Worm (Caenorhabditis elegans) whole organism, young adult: ENCODE data around the gene T23B12.6.
"Not testable (repeated sequence)": the region's sequence is repeated elsewhere in the genome, so short reads cannot be mapped to it uniquely, and the experiment has no call there.

Experiments
- B0261.1 ChIP-seq: sonication (generic microtip); optimal IDR thresholded peaks from 2 replicates; lab custom pipeline; 2016; ENCODE audit warnings: mild to moderate bottlenecking, missing genetic modification characterization, moderate library complexity, missing compliant biosample characterization
- F37B4.10 ChIP-seq: fragments of 200-800 bp; sonication (Bioruptor generic); IDR thresholded peaks from 2 replicates; pipeline ENCODE4 v1.3.6; 2022; ENCODE audit warnings: missing genetic modification characterization, missing compliant biosample characterization
- F39B2.1 ChIP-seq: fragments of 200-800 bp; sonication (Bioruptor generic); IDR thresholded peaks from 2 replicates; pipeline ENCODE4 v1.3.6; 2022; ENCODE audit warnings: missing genetic modification reagents, missing genetic modification characterization, missing compliant biosample characterization
- K12H6.12 ChIP-seq: fragments of 200-800 bp; sonication (Bioruptor generic); optimal IDR thresholded peaks from 2 replicates; lab custom pipeline; 2018; ENCODE audit warnings: mild to moderate bottlenecking, missing genetic modification characterization, missing compliant biosample characterization
- Y56A3A.18 ChIP-seq: fragments of 200-800 bp; sonication (Bioruptor generic); IDR thresholded peaks from 2 replicates; pipeline ENCODE4 v1.3.6; 2022; ENCODE audit warnings: missing genetic modification reagents, missing genetic modification characterization, missing compliant biosample characterization
- Y95B8A.8 ChIP-seq: fragments of 200-800 bp; sonication (Bioruptor generic); IDR thresholded peaks from 2 replicates; pipeline ENCODE4 v1.3.6; 2022; ENCODE audit warnings: missing genetic modification reagents, missing genetic modification characterization, missing compliant biosample characterization
- aptf-3 ChIP-seq: fragments of 200-800 bp; sonication (Bioruptor generic); IDR thresholded peaks from 2 replicates; pipeline ENCODE4 v1.3.6; 2022; ENCODE audit warnings: missing genetic modification characterization, missing compliant biosample characterization
- dox-1 ChIP-seq: fragments of 200-800 bp; sonication (Bioruptor generic); IDR thresholded peaks from 2 replicates; pipeline ENCODE4 v1.3.6; 2022; ENCODE audit warnings: missing genetic modification reagents, missing genetic modification characterization, missing compliant biosample characterization
- efl-1 ChIP-seq: fragments of 150-350 bp; optimal IDR thresholded peaks from 2 replicates; lab custom pipeline; 2014; ENCODE audit warnings: missing biosample characterization, missing genetic modification reagents, missing genetic modification characterization
- egl-44 ChIP-seq: fragments of 200-800 bp; sonication (Bioruptor generic); IDR thresholded peaks from 2 replicates; pipeline ENCODE4 v1.3.6; 2022; ENCODE audit warnings: missing genetic modification reagents, missing genetic modification characterization, missing compliant biosample characterization
- hmg-1.2 ChIP-seq: fragments of 200-800 bp; sonication (Bioruptor generic); IDR thresholded peaks from 2 replicates; pipeline ENCODE4 v1.3.6; 2022; ENCODE audit warnings: missing genetic modification reagents, missing genetic modification characterization, missing compliant biosample characterization
- hsf-1 ChIP-seq: fragments of 200-800 bp; sonication (Bioruptor generic); IDR thresholded peaks from 2 replicates; pipeline ENCODE4 v1.3.6; 2022; ENCODE audit warnings: missing genetic modification reagents, missing genetic modification characterization, missing compliant biosample characterization
- lag-1 ChIP-seq: fragments of 200-800 bp; sonication (Bioruptor generic); IDR thresholded peaks from 2 replicates; pipeline ENCODE4 v1.3.6; 2022; ENCODE audit warnings: missing genetic modification reagents, missing genetic modification characterization, missing compliant biosample characterization
- lin-26 ChIP-seq: fragments of 200-800 bp; sonication (Bioruptor generic); IDR thresholded peaks from 2 replicates; pipeline ENCODE4 v1.3.6; 2022; ENCODE audit warnings: missing genetic modification reagents, missing genetic modification characterization, missing compliant biosample characterization
- lin-54 ChIP-seq: fragments of 200-800 bp; sonication (Bioruptor generic); optimal IDR thresholded peaks from 2 replicates; lab custom pipeline; 2018; ENCODE audit warnings: mild to moderate bottlenecking, missing genetic modification characterization, missing compliant biosample characterization
- madf-6 ChIP-seq: fragments of 200-800 bp; sonication (Bioruptor generic); IDR thresholded peaks from 2 replicates; pipeline ENCODE4 v1.3.6; 2022; ENCODE audit warnings: missing genetic modification reagents, missing genetic modification characterization, missing compliant biosample characterization
- nfya-1 ChIP-seq: sonication (generic microtip); optimal IDR thresholded peaks from 2 replicates; lab custom pipeline; 2017; ENCODE audit warnings: antibody characterized with exemption, missing compliant biosample characterization, missing genetic modification characterization, borderline replicate concordance; ENCODE audit not compliant: insufficient read depth
- nfyb-1 ChIP-seq: fragments of 200-800 bp; sonication (Bioruptor generic); IDR thresholded peaks from 2 replicates; pipeline ENCODE4 v1.3.6; 2022; ENCODE audit warnings: missing genetic modification reagents, missing genetic modification characterization, missing compliant biosample characterization
- nhr-80 ChIP-seq: sonication (generic microtip); optimal IDR thresholded peaks from 2 replicates; lab custom pipeline; 2016; ENCODE audit warnings: missing genetic modification characterization, missing compliant biosample characterization
- pbrm-1 ChIP-seq: fragments of 200-800 bp; sonication (Bioruptor generic); IDR thresholded peaks from 2 replicates; pipeline ENCODE4 v1.3.6; 2022; ENCODE audit warnings: missing genetic modification reagents, missing genetic modification characterization, missing compliant biosample characterization
- rec-8 ChIP-seq, 2 experiments: sonication (generic microtip); optimal IDR thresholded peaks; 2 replicates each; lab custom pipeline; 2016; ENCODE audit warnings: mild to moderate bottlenecking in 2 of 2, missing genetic modification characterization in 2 of 2, missing genetic modification reagents in 2 of 2, missing genotype in 2 of 2, missing biosample characterization in 1 of 2, missing compliant biosample characterization in 1 of 2, moderate library complexity in 1 of 2
- rpc-1 ChIP-seq, 2 experiments: fragments of 150-350 bp in 1 of 2; sonication (generic microtip) in 1 of 2; optimal IDR thresholded peaks; 2 replicates each; lab custom pipeline; 2014 to 2018; ENCODE audit warnings: missing biosample characterization in 1 of 2, missing genetic modification characterization in 1 of 2, missing genetic modification reagents in 1 of 2, missing genotype in 1 of 2
- snpc-4 ChIP-seq, 5 experiments: fragments of 150-350 bp in 1 of 5; sonication (generic microtip) in 4 of 5; optimal IDR thresholded peaks; 2 replicates each; lab custom pipeline; 2014 to 2018; ENCODE audit warnings: missing genetic modification characterization in 5 of 5, missing biosample characterization in 3 of 5, antibody characterized with exemption in 2 of 5, mild to moderate bottlenecking in 2 of 5, missing compliant biosample characterization in 2 of 5, missing genotype in 2 of 5, moderate library complexity in 2 of 5, missing genetic modification reagents in 1 of 5
- sptf-2 ChIP-seq: fragments of 200-800 bp; sonication (Bioruptor generic); optimal IDR thresholded peaks from 2 replicates; lab custom pipeline; 2018; ENCODE audit warnings: mild to moderate bottlenecking, missing genetic modification characterization, missing compliant biosample characterization
- tbp1 ChIP-seq: fragments of 200-800 bp; sonication (Bioruptor generic); optimal IDR thresholded peaks from 2 replicates; lab custom pipeline; 2018; ENCODE audit warnings: mild to moderate bottlenecking, missing genetic modification characterization, missing compliant biosample characterization
- unc-62 ChIP-seq: fragments of 150-350 bp; optimal IDR thresholded peaks from 2 replicates; lab custom pipeline; 2014; ENCODE audit warnings: missing biosample characterization, missing genetic modification reagents, missing genetic modification characterization
- zfh-2 ChIP-seq: fragments of 200-800 bp; sonication (Bioruptor generic); conservative IDR thresholded peaks from 2 replicates; pipeline ENCODE4 v1.3.6; 2022; ENCODE audit warnings: missing genetic modification reagents, missing genetic modification characterization, missing compliant biosample characterization

Gene T23B12.6

ce11 chrV:8444357-8444856 is 15.8 kb downstream of the T23B12.6 start, which contains the start of gene lmd-3:
Gene lmd-3, minus strand, starts transcription at chrV:8444806.
- TF ChIP-seq lag-1 (GFP tag; lab: Robert Waterston, UW) (0 out of 2 replicates have a peak, but pooled peaks have one; percentile 24), F39B2.1 (GFP tag; lab: Robert Waterston, UW) (no peak)
- TF ChIP-seq, all 124 proteins: peak for 1

ce11 chrV:8437358-8437757 is 22.9 kb downstream of the T23B12.6 start:
- no peak for TF ChIP-seq lin-54 (GFP tag; lab: Kevin White, UChicago)
- no peak for TF ChIP-seq sptf-2 (GFP tag; lab: Kevin White, UChicago)
- TF ChIP-seq F37B4.10, result no peak
- TF ChIP-seq unc-62 (GFP tag; lab: Kevin White, UChicago), result no peak
- TF ChIP-seq aptf-3 (GFP tag; lab: Robert Waterston, UW), result no peak
- TF ChIP-seq nfya-1 (tag; lab: Kevin White, UChicago), result no peak
- no peak for TF ChIP-seq efl-1 (GFP tag; lab: Kevin White, UChicago)

ce11 chrV:8435292-8435691 is 24.9 kb downstream of the T23B12.6 start:
- no peak for TF ChIP-seq rpc-1 (optimal IDR thresholded peaks at IDR 0.05; lab: Kevin White, UChicago)
- TF ChIP-seq rpc-1 (tag; optimal IDR thresholded peaks at IDR 0.05; lab: Kevin White, UChicago), result no peak
- 0 out of 2 replicates have a peak, but pooled peaks have one; percentile 49 for TF ChIP-seq lin-26 (GFP tag; lab: Robert Waterston, UW)
- 0 out of 2 replicates have a peak, but pooled peaks have one; percentile 15 for TF ChIP-seq zfh-2 (GFP tag; lab: Robert Waterston, UW)
- TF ChIP-seq K12H6.12, result peak; percentile 26
- TF ChIP-seq, all 124 proteins: peak for 3

ce11 chrV:8434400-8434827 is 25.8 kb downstream of the T23B12.6 start:
- TF ChIP-seq rec-8 (tag; optimal IDR thresholded peaks at IDR 0.05; lab: Kevin White, UChicago), result no peak
- TF ChIP-seq nhr-80, result peak; percentile 60
- TF ChIP-seq lag-1 (GFP tag; lab: Robert Waterston, UW), result no peak

- TF ChIP-seq tbp1 (GFP tag; lab: Kevin White, UChicago) (peak; percentile 83), Y56A3A.18 (0 out of 2 replicates have a peak, but pooled peaks have one; percentile 19), madf-6 (GFP tag; lab: Robert Waterston, UW) (peak; percentile 62), B0261.1 (tag; lab: Kevin White, UChicago) (peak; percentile 52), hmg-1.2 (GFP tag; lab: Robert Waterston, UW) (peak; percentile 48), dox-1 (peak; percentile 60), hsf-1 (GFP tag; lab: Robert Waterston, UW) (peak; percentile 47; the same call in 1 of the 2 replicates), nfyb-1 (peak; percentile 63; the same call in 1 of the 2 replicates), pbrm-1 (GFP tag; lab: Robert Waterston, UW) (0 out of 2 replicates have a peak, but pooled peaks have one; percentile 26), egl-44 (GFP tag; lab: Robert Waterston, UW) (peak; percentile 35; the same call in 1 of the 2 replicates), snpc-4 (tag; optimal IDR thresholded peaks at IDR 0.05; lab: Kevin White, UChicago) (peak in 1 of 4 experiments; percentile 21), lin-26 (GFP tag; lab: Robert Waterston, UW) (peak; percentile 71), Y95B8A.8 (GFP tag; lab: Robert Waterston, UW) (0 out of 2 replicates have a peak, but pooled peaks have one; percentile 12), rpc-1 (optimal IDR thresholded peaks at IDR 0.05; lab: Kevin White, UChicago) (peak; percentile 20), rpc-1 (tag; optimal IDR thresholded peaks at IDR 0.05; lab: Kevin White, UChicago) (peak; percentile 51)
- TF ChIP-seq snpc-4 (GFP tag; optimal IDR thresholded peaks at IDR 0.05; lab: Kevin White, UChicago), result not testable (repeated sequence)
- TF ChIP-seq, all 124 proteins: peak for 14; not testable (repeated sequence) for 110
Measured at ce11 chrV:8431295-8431694, 28.9 kb downstream of the T23B12.6 start.
